Worm (Caenorhabditis elegans) whole organism, dauer: ENCODE measurements around the gene C09F5.3.
"Not testable (repeated sequence)": the region's sequence is repeated elsewhere in the genome, so short reads cannot be mapped to it uniquely, and the experiment has no call there.

ENCODE experiments used
- unc-62 ChIP-seq: sonication (generic microtip); optimal IDR thresholded peaks from 2 replicates; lab custom pipeline; 2017; ENCODE audit warnings: missing biosample characterization, missing genetic modification reagents, missing genetic modification characterization

C09F5.3 gene

DNA sequence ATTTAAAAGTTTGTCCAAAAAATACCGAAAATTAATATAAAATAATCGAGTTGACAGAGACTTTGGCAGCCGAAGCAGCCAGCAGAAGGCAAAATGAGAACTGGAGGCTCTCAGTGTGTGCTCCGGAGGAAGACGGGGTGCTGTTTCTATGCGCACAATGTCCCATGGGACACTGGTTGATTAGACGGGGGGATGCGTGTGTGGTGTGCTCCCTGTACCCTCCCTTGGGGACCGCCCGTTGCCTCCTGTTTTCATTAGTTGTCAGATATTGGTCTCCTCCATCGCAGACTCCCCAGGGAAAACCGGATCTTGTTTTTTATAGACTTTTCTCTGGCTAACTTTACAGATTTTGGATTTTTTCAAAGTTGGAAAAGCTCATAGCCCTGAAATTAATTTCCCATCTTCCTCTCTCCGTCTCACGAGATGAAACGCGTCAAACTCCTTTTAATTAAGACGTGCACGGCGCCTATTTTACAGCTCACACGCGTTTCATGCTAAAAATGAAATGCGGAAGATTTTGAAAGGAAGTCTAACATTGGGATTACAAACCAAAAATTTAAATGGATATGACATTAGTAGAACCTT, at the start of gene C09F5.3:
C09F5.3 (minus strand) TSS at position 94 of the 585 bp plus-strand sequence.
- TF ChIP-seq unc-62 (GFP tag; lab: Kevin White, UChicago) = no peak

DNA sequence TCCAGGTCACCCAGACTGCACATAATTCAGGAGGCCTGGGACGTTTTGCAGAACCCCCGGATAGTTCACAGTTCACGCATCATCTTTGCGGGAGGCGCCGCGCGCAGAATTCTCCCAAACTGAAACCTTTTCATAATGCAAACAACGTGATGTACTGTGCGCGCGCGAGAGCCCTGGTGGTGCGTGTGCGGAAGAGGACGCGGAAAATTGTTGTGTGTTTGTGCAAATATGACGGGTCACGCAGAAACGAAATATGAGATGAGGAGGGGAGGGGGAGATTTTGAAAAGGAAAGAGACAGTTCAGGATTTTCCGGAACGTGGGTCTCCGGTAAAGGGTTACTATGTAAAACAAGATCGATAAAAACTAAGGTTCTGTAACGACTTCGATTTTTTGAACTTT, 45.0 kb upstream of the C09F5.3 start:
- no peak for TF ChIP-seq unc-62 (GFP tag; lab: Kevin White, UChicago)

DNA sequence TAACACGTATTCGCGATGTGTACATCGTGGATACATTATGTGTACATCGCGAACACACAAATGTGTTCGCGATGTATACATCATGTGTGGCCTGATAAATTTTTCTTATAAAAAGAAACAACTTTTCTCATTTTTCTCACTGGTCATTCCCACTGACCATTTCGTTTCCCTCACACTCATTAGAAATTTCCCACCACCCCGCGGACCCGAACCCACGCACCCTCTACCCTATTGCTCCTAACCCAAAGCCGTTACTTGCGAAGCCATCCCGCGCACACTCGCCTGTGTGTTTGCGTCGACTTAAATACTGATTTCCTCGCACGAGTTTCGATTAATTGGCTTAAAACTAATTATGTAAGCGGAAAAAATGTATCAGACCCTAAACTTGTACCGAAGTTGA, 33.7 kb upstream of the C09F5.3 start:
- TF ChIP-seq unc-62 (GFP tag; lab: Kevin White, UChicago) = no peak

DNA sequence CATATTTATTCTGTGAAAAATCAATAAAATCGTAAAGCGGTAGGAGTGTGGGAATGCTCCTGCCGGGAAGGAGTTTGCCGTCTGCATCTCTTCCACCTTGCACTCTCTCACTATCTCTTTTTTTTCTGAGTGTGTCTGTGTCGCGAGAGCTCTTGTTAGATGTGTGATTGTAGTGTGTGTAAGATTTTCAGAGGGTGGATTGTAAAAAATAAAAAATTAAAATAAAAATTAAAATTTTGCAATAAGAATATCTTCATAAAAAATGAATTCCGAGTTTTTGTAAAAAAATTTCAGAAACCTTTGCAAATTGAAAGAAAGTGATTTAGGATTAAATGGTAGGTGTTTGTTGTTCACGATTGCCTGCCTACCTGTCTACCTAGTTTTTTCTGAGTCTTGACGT, 31.3 kb upstream of the C09F5.3 start, which contains the start of gene sel-15:
sel-15 (minus strand) TSS at position 101 of the 400 bp plus-strand sequence.
- no peak for TF ChIP-seq unc-62 (GFP tag; lab: Kevin White, UChicago)

DNA sequence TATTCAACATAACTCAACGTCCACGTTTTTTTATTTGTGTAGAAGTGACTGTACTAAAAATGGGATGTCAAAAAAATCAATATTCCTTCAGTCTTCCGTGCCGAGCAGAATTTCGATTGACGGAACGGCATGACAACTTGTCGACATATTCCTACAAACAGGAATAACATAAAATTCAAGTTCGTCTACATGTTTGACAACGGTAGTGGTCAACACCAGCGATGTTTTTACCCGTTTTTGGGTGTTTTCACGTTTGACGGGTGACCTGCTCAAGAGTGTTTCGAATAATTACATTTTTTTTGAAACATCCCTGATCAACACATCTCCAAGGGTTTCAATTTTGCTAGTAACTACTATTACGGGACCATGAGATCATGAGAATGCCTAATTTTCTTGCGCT, 26.9 kb upstream of the C09F5.3 start, which contains the start of gene W02B3.7:
W02B3.7 (minus strand) TSS at position 101 of the 400 bp plus-strand sequence.
- TF ChIP-seq unc-62 (GFP tag; lab: Kevin White, UChicago) = no peak

DNA sequence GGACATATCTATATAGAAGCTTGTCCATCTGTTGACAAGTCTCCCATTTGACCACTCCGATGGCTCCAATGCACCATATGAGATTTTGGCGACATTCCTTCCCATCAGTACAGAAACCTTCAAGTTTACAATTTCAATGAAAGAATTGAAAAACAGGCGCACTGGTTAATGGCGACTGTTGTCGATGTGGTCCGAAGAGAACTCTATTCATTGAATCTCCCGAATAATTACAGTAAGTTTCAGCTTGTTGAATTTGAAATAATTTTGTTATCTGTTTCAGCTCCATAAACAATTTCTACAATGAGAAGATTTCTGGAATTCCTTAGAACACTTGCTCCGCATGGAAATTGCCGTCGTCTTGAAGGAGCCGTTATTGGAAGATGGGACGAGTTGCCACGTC, 23.8 kb upstream of the C09F5.3 start, which contains the start of gene elf-1:
elf-1 (plus strand) TSS at position 301 of the 400 bp plus-strand sequence.
- TF ChIP-seq unc-62 (GFP tag; lab: Kevin White, UChicago) = not testable (repeated sequence)

DNA sequence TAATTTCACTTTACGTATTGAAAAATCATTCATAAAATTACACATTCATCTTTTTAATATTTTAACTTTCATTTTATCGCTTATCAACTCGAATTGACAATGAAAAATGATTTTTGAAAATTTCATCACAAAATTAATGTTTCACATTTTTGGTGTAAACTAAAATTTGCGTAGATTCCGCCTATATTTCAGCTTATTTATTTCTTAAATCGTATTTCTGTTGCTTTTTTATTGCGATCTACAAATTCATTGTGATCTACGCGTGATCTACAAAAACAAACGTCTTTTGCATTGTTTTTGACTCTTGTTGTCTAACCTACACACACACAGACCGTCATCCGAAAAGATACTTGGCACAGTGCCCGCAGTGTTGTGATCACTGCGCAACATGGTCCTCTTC, 23.0 kb upstream of the C09F5.3 start:
- no peak for TF ChIP-seq unc-62 (GFP tag; lab: Kevin White, UChicago)

DNA sequence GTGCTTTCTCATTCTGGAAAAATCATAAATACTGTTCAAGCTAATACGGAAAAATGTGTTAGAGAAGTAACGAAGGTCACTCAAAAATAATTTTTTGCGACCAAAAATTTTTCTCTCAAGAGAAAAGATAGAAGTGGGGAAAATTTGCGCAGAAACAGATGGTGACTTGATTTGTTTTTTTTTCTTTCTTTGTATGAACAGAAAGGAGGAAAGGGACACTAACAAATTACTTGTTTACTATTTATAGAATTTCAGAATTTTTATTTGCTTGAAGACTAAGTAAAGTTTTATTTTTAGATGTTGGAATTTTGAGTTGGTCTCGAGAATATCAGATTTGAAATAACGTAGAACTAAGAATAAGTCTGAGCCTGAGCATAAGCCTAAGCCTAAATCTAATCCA, 18.3 kb upstream of the C09F5.3 start, which contains the start of gene W02B3.4:
W02B3.4 (minus strand) TSS at position 101 of the 400 bp plus-strand sequence.
- TF ChIP-seq unc-62 (GFP tag; lab: Kevin White, UChicago) = no peak

DNA sequence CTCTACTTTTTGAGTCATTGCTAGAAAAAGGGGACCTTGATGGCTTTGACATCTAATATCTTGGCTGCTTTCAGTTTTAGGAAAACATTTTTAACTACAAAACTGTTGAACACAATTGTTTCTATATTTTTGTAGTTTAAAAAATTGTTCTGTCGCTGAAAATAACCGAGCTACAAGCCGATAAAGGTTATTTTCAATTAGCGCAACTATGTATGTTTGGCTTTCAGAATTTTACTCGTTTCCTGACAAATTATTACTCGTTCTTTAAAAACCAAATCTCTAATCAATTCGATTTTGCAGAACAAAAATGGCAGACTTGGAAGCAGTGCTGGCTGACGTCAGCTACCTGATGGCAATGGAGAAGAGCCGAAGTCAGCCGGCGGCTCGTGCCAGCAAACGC, 10.8 kb upstream of the C09F5.3 start, which contains the start of gene grk-2:
grk-2 (plus strand) TSS at position 301 of the 400 bp plus-strand sequence.
- TF ChIP-seq unc-62 (GFP tag; lab: Kevin White, UChicago) = no peak

DNA sequence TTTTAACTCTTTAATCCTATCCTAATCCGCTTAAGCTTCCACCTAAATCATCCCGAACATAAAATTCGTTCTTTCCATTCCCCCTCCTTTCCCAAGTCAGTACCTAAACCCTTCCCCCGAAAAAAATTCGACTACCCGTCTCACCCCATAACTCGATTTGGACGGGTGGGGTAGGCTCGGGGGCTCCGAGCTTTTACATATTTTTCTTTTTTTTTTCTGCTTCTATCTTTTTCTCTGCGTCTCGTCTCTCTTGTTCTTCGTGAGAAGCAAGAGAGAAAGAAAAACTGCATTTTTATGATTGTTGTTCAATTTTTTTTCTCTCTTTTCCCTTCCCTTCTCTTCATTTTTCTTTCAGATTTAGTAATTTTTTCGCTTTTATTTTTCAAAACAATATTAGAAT, 10.3 kb upstream of the C09F5.3 start:
- TF ChIP-seq unc-62 (GFP tag; lab: Kevin White, UChicago) = no peak

DNA sequence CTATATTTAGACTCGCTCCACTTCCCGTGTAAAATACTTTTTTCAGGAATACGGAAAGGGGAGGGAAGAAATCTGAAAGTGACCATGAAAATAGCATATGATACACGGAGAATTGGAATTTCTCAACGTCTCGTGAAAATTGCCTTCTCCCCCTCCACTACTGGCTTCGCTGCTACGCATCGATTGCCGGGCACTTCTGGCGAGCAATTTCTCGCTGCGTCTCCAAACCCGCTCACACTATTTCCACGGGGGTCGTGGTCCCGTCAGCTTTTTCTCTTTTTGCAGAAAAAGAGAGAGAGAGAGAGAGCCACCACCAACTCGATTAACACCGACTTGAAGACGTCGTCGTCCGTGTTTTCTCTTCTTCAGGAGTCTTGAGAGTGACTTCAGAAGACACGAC, 5.9 kb upstream of the C09F5.3 start:
- TF ChIP-seq unc-62 (GFP tag; lab: Kevin White, UChicago) = no peak

DNA sequence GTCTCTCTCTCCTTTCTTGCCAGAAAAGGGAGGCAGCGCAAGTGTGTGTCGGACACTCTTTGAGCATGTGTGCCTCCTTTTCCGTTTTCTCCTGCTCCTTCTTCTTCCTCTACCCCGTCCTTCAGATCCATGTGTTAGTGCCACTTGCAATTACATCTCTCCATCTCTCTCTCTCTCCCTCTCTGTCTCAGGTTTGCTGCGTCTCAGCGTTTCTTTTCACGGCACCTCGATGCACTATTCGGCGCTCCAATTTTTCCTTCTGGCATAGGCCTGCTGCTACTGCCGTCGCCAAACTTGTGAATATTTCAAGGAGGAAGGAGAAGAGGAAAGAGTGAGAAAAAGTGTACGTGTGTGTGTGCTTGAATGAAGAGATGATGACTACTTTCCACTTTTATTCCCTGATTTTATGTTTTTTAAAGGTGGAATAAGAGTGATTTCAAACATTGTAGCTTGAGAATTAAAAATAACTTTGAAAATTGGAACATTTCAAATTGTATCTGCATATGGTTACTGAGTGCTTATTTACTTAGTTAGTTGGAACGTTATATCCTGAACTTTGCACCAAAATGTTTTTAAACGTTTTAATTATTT, 3.3 kb upstream of the C09F5.3 start, which contains the start of gene W02B3.3:
W02B3.3 (minus strand) TSS at position 131 of the 591 bp plus-strand sequence.
- no peak for TF ChIP-seq unc-62 (GFP tag; lab: Kevin White, UChicago)

DNA sequence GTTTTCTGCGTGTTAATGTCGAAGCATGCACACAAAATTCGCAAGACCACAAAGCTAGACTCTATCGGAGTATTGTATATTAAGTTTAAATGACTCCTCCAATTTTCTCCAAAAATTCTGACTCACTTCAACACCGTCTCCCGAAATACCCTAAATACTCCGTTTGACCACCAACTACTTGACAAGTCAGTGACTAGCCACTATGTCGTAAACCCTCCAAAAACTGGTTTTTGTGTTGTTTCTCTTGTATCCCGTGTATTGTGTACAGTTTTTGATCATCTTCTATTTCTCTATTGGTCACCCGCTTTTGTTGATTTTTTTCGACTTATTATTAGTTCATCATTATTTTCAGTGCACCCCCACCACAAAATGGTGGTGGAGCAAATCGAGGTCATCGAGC, 6.7 kb downstream of the C09F5.3 start, which contains the start of gene C09F5.1:
C09F5.1 (plus strand) TSS at position 353 of the 400 bp plus-strand sequence.
- no peak for TF ChIP-seq unc-62 (GFP tag; lab: Kevin White, UChicago)

DNA sequence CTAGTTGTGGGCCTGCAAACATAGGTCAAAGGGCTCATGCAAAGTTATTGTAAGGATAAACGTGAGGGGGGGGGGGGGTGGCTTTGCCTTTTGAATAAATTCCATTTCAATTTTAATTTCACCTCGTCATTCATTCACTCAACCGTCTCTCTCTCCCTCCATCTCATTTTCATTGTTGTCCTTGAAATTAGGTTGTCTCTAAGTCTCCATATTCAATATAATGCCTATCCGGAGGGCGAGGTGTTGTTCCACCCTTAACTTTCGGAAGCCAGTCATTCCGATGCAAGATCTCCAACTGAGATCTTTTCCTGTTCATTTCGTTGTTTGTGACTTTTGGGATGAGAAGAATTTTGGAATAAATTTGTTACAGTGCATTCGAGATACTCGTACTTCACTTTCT, 7.8 kb downstream of the C09F5.3 start:
- no peak for TF ChIP-seq unc-62 (GFP tag; lab: Kevin White, UChicago)

DNA sequence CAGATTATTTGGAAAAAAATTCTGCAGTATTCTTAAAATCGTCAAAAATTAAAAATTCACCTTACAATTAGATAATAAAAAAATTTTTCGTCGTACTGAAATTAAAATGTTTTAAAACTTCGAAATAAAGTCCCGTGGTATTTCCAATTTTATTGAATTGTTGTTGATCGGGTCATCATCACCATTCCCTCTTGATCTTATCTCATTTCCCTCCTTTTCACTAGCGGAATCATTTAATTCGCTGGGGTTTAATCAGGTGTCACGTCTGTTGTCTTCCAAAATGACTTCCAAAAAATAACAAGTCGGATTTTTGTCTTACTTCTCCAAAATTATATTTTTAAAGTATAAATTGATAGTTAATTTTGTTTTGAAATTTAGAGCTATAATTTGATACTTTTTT, 8.4 kb downstream of the C09F5.3 start:
- TF ChIP-seq unc-62 (GFP tag; lab: Kevin White, UChicago) = no peak

DNA sequence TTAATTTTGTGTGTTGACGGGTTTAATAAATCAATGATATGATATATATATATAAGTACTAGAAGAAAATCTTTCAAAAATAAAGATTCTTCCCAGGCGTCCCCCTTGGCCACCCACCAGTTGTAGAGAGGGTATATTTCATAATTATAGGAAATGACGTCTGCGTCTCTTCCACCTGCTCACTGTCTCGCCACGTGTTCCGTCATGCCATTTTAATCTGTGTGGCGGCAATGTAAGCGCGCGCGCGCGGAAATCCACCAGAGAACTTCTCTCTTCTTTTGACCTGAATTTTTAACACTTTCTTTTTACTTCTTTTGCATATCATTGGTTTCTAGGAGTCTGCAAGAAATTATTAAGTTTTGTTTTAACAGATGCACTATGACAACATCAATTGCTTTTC, 10.7 kb downstream of the C09F5.3 start:
- no peak for TF ChIP-seq unc-62 (GFP tag; lab: Kevin White, UChicago)

DNA sequence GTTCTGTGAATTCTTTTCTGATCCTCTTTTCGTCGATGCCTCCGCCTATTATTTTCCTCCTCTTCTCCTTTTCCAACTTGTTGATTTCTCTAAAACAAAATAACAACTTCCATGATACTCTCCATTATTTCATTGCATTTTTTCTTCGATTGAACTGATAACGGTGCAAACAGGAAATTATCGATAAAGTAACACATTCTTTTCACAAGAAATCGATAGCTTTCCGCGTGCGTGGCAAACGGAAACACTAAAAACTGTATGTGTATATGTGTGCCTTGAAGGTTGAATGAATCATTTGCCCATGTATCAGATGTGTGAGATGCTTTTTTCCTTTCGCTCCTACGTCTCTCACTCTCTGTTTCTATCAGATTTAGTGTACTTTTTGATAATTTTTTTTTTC, 13.5 kb downstream of the C09F5.3 start:
- TF ChIP-seq unc-62 (GFP tag; lab: Kevin White, UChicago) = no peak
